Fruit fly (Drosophila melanogaster) whole organism, embryonic: ENCODE results near the gene Alp4.

Source experiments
- Antp ChIP-seq: fragments of 200-800 bp; sonication (Bioruptor generic); optimal IDR thresholded peaks from 3 replicates; lab custom pipeline; 2016; ENCODE audit warnings: missing biosample characterization, missing genetic modification characterization
- B-H1 ChIP-seq: fragments of 200-800 bp; sonication (Bioruptor generic); IDR thresholded peaks from 3 replicates; pipeline ENCODE4 v1.3.6; 2022; ENCODE audit warnings: missing biosample characterization, missing genetic modification characterization
- B-H2 ChIP-seq: fragments of 200-800 bp; sonication (Bioruptor generic); optimal IDR thresholded peaks from 2 replicates; lab custom pipeline; 2018; ENCODE audit warnings: missing biosample characterization, mild to moderate bottlenecking, missing genetic modification characterization
- CG11560 ChIP-seq: fragments of 200-800 bp; sonication (Bioruptor generic); IDR thresholded peaks from 3 replicates; pipeline ENCODE4 v1.3.6; 2022; ENCODE audit warnings: missing biosample characterization, missing genetic modification characterization
- CG12769 ChIP-seq: fragments of 200-800 bp; sonication (Bioruptor generic); optimal IDR thresholded peaks from 2 replicates; lab custom pipeline; 2019; ENCODE audit warnings: missing biosample characterization, mild to moderate bottlenecking, missing genetic modification characterization, moderate library complexity
- CG13775 ChIP-seq: fragments of 200-800 bp; sonication (Bioruptor generic); optimal IDR thresholded peaks from 3 replicates; lab custom pipeline; 2017; ENCODE audit warnings: missing biosample characterization, mild to moderate bottlenecking, missing genetic modification characterization
- CG14441 ChIP-seq: fragments of 200-800 bp; sonication (Bioruptor generic); IDR thresholded peaks from 2 replicates; pipeline ENCODE4 v1.3.6; 2022; ENCODE audit warnings: missing biosample characterization, missing genetic modification characterization
- CG14860 ChIP-seq: fragments of 200-800 bp; sonication (Bioruptor generic); IDR thresholded peaks from 3 replicates; pipeline ENCODE4 v1.3.6; 2022; ENCODE audit warnings: missing biosample characterization, missing genetic modification characterization; ENCODE audit not compliant: partially characterized antibody
- CG1603 ChIP-seq: fragments of 200-800 bp; sonication (Bioruptor generic); optimal IDR thresholded peaks from 2 replicates; lab custom pipeline; 2019; ENCODE audit warnings: missing biosample characterization, mild to moderate bottlenecking, missing genetic modification characterization, moderate library complexity
- CG16779 ChIP-seq: fragments of 200-800 bp; sonication (Bioruptor generic); IDR thresholded peaks from 2 replicates; pipeline ENCODE4 v1.3.6; 2022; ENCODE audit warnings: missing biosample characterization, missing genetic modification characterization
- CG16813 ChIP-seq: fragments of 200-800 bp; sonication (Bioruptor generic); IDR thresholded peaks from 3 replicates; pipeline ENCODE4 v1.3.6; 2022; ENCODE audit warnings: missing biosample characterization, missing genetic modification characterization; ENCODE audit not compliant: partially characterized antibody
- CG3065 ChIP-seq: fragments of 200-800 bp; sonication (Bioruptor generic); optimal IDR thresholded peaks from 2 replicates; lab custom pipeline; 2016; ENCODE audit warnings: missing biosample characterization, missing genetic modification characterization
- CG31224 ChIP-seq: fragments of 200-800 bp; sonication (Bioruptor generic); IDR thresholded peaks from 2 replicates; pipeline ENCODE4 v1.3.6; 2022; ENCODE audit warnings: missing biosample characterization, missing genetic modification characterization
- CG31365 ChIP-seq: fragments of 200-800 bp; sonication (Bioruptor generic); optimal IDR thresholded peaks from 2 replicates; lab custom pipeline; 2018; ENCODE audit warnings: missing biosample characterization, mild to moderate bottlenecking, missing genetic modification characterization
- CG3163 ChIP-seq: fragments of 200-800 bp; sonication (Bioruptor generic); optimal IDR thresholded peaks from 3 replicates; lab custom pipeline; 2016; ENCODE audit warnings: missing biosample characterization, missing genetic modification characterization
- CG8290 ChIP-seq, 3 experiments: fragments of 200-800 bp; sonication (Bioruptor generic); optimal IDR thresholded peaks; 2 replicates each; lab custom pipeline; 2016 to 2019; ENCODE audit warnings: missing biosample characterization in 3 of 3, missing genetic modification characterization in 3 of 3, mild to moderate bottlenecking in 2 of 3, moderate library complexity in 1 of 3
- CoRest ChIP-seq: fragments of 200-800 bp; sonication (Bioruptor generic); optimal IDR thresholded peaks from 3 replicates; lab custom pipeline; 2018; ENCODE audit warnings: missing biosample characterization, mild to moderate bottlenecking, missing genetic modification characterization, moderate library complexity
- D19B ChIP-seq: fragments of 200-800 bp; sonication (Bioruptor generic); optimal IDR thresholded peaks from 2 replicates; lab custom pipeline; 2017; ENCODE audit warnings: missing biosample characterization, mild to moderate bottlenecking, missing genetic modification characterization
- Drgx ChIP-seq: fragments of 200-800 bp; sonication (Bioruptor generic); IDR thresholded peaks from 2 replicates; pipeline ENCODE4 v1.3.6; 2022; ENCODE audit warnings: missing biosample characterization, missing genetic modification characterization
- Ets97D ChIP-seq: fragments of 200-800 bp; sonication (Bioruptor generic); optimal IDR thresholded peaks from 3 replicates; lab custom pipeline; 2016; ENCODE audit warnings: missing biosample characterization, missing genetic modification characterization
- Fer3 ChIP-seq: fragments of 200-800 bp; sonication (Bioruptor generic); optimal IDR thresholded peaks from 2 replicates; lab custom pipeline; 2018; ENCODE audit warnings: missing biosample characterization, mild to moderate bottlenecking, missing genetic modification characterization, moderate library complexity
- HmgD ChIP-seq: fragments of 200-800 bp; sonication (Bioruptor generic); optimal IDR thresholded peaks from 3 replicates; lab custom pipeline; 2016; ENCODE audit warnings: missing biosample characterization, missing genetic modification characterization
- HmgZ ChIP-seq: fragments of 200-800 bp; sonication (Bioruptor generic); optimal IDR thresholded peaks from 2 replicates; lab custom pipeline; 2018; ENCODE audit warnings: missing biosample characterization, mild to moderate bottlenecking, missing genetic modification characterization
- Med ChIP-seq: fragments of 200-800 bp; sonication (Bioruptor generic); peaks from one replicate; lab custom pipeline; 2016; ENCODE audit warnings: missing biosample characterization, missing genetic modification characterization, mild to moderate bottlenecking, inconsistent platforms, moderate library complexity
- Myb ChIP-seq: fragments of 200-800 bp; sonication (Bioruptor generic); optimal IDR thresholded peaks from 2 replicates; lab custom pipeline; 2016; ENCODE audit warnings: missing biosample characterization, missing genetic modification characterization
- NFAT ChIP-seq: fragments of 200-800 bp; sonication (Bioruptor generic); IDR thresholded peaks from 2 replicates; pipeline ENCODE4 v1.3.6; 2022; ENCODE audit warnings: missing biosample characterization, missing genetic modification characterization
- NfI ChIP-seq: fragments of 200-800 bp; sonication (Bioruptor generic); optimal IDR thresholded peaks from 3 replicates; lab custom pipeline; 2018; ENCODE audit warnings: missing biosample characterization, mild to moderate bottlenecking, missing genetic modification characterization, moderate library complexity
- Rfx ChIP-seq: fragments of 200-800 bp; sonication (Bioruptor generic); IDR thresholded peaks from 2 replicates; pipeline ENCODE4 v1.3.6; 2022; ENCODE audit warnings: missing biosample characterization, missing genetic modification characterization
- amos ChIP-seq: fragments of 200-800 bp; sonication (Bioruptor generic); IDR thresholded peaks from 2 replicates; pipeline ENCODE4 v1.3.6; 2022; ENCODE audit warnings: missing biosample characterization, missing genetic modification characterization; ENCODE audit not compliant: partially characterized antibody
- ato ChIP-seq: fragments of 200-800 bp; sonication (Bioruptor generic); IDR thresholded peaks from 2 replicates; pipeline ENCODE4 v1.3.6; 2022; ENCODE audit warnings: missing biosample characterization, missing genetic modification characterization; ENCODE audit not compliant: partially characterized antibody
- chif ChIP-seq, 2 experiments: fragments of 200-800 bp; sonication (Bioruptor generic); optimal IDR thresholded peaks; 3 replicates each; lab custom pipeline; 2016; ENCODE audit warnings: missing biosample characterization in 2 of 2, missing genetic modification characterization in 2 of 2
- chn ChIP-seq: fragments of 200-800 bp; sonication (Bioruptor generic); optimal IDR thresholded peaks from 2 replicates; lab custom pipeline; 2016; ENCODE audit warnings: missing biosample characterization, missing genetic modification characterization
- ci ChIP-seq: fragments of 200-800 bp; sonication (Bioruptor generic); IDR thresholded peaks from 3 replicates; pipeline ENCODE4 v1.3.6; 2022; ENCODE audit warnings: missing biosample characterization, missing genetic modification characterization
- crol ChIP-seq: fragments of 200-800 bp; sonication (Bioruptor generic); IDR thresholded peaks from 2 replicates; pipeline ENCODE4 v1.3.6; 2022; ENCODE audit warnings: missing biosample characterization, missing genetic modification characterization
- cwo ChIP-seq: fragments of 200-800 bp; sonication (Bioruptor generic); optimal IDR thresholded peaks from 3 replicates; lab custom pipeline; 2017; ENCODE audit warnings: missing biosample characterization, missing genetic modification characterization, mild to moderate bottlenecking, moderate library complexity, missing genetic modification reagents
- dm ChIP-seq: fragments of 200-800 bp; sonication (Bioruptor generic); optimal IDR thresholded peaks from 3 replicates; lab custom pipeline; 2016; ENCODE audit warnings: missing biosample characterization, missing genetic modification characterization
- dmrt11E ChIP-seq: fragments of 200-800 bp; sonication (Bioruptor generic); optimal IDR thresholded peaks from 3 replicates; lab custom pipeline; 2018; ENCODE audit warnings: missing biosample characterization, mild to moderate bottlenecking, missing genetic modification characterization, moderate library complexity
- dpn ChIP-seq, 2 experiments: fragments of 200-800 bp; sonication (Bioruptor generic); optimal IDR thresholded peaks; 3 replicates each; lab custom pipeline; 2016; ENCODE audit warnings: missing biosample characterization in 2 of 2, missing genetic modification characterization in 2 of 2
- dysf ChIP-seq: fragments of 200-800 bp; sonication (Bioruptor generic); IDR thresholded peaks from 3 replicates; pipeline ENCODE4 v1.3.6; 2022; ENCODE audit warnings: missing biosample characterization, missing genetic modification characterization
- exex ChIP-seq: fragments of 200-800 bp; sonication (Bioruptor generic); optimal IDR thresholded peaks from 4 replicates; lab custom pipeline; 2018; ENCODE audit warnings: missing biosample characterization, mild to moderate bottlenecking, missing genetic modification characterization, moderate library complexity
- insv ChIP-seq, 2 experiments: fragments of 200-800 bp; sonication (Bioruptor generic); optimal IDR thresholded peaks; 3 replicates each; lab custom pipeline; 2016 to 2018; ENCODE audit warnings: missing biosample characterization in 2 of 2, missing genetic modification characterization in 2 of 2
- ken ChIP-seq: fragments of 200-800 bp; sonication (Bioruptor generic); IDR thresholded peaks from 3 replicates; pipeline ENCODE4 v1.3.6; 2022; ENCODE audit warnings: missing biosample characterization, missing genetic modification characterization
- lilli ChIP-seq: fragments of 200-800 bp; sonication (Bioruptor generic); optimal IDR thresholded peaks from 3 replicates; lab custom pipeline; 2016; ENCODE audit warnings: missing biosample characterization, missing genetic modification characterization
- nmo ChIP-seq: fragments of 200-800 bp; sonication (Bioruptor generic); optimal IDR thresholded peaks from 2 replicates; lab custom pipeline; 2018; ENCODE audit warnings: missing biosample characterization, mild to moderate bottlenecking, missing genetic modification characterization, moderate library complexity
- otp ChIP-seq: fragments of 200-800 bp; sonication (Bioruptor generic); IDR thresholded peaks from 3 replicates; pipeline ENCODE4, ENCODE4 v1.3.6; 2022; ENCODE audit warnings: missing biosample characterization, missing genetic modification characterization
- pb ChIP-seq: fragments of 200-800 bp; sonication (Bioruptor generic); optimal IDR thresholded peaks from 3 replicates; lab custom pipeline; 2016; ENCODE audit warnings: missing biosample characterization, missing genetic modification characterization
- slbo ChIP-seq: fragments of 200-800 bp; sonication (Bioruptor generic); IDR thresholded peaks from 2 replicates; pipeline ENCODE4 v1.3.6; 2022; ENCODE audit warnings: missing biosample characterization, missing genetic modification characterization
- sr ChIP-seq: fragments of 200-800 bp; sonication (Bioruptor generic); IDR thresholded peaks from 3 replicates; pipeline ENCODE4 v1.3.6; 2022; ENCODE audit warnings: missing biosample characterization, missing genetic modification characterization
- trem ChIP-seq: fragments of 200-800 bp; optimal IDR thresholded peaks from 3 replicates; lab custom pipeline; 2019; ENCODE audit warnings: missing biosample characterization, mild to moderate bottlenecking, missing genetic modification characterization, moderate library complexity
- zfh1 ChIP-seq: fragments of 200-800 bp; sonication (Bioruptor generic); IDR thresholded peaks from 3 replicates; pipeline ENCODE4 v1.3.6; 2022; ENCODE audit warnings: missing biosample characterization, missing genetic modification characterization

Alp4 gene

DNA sequence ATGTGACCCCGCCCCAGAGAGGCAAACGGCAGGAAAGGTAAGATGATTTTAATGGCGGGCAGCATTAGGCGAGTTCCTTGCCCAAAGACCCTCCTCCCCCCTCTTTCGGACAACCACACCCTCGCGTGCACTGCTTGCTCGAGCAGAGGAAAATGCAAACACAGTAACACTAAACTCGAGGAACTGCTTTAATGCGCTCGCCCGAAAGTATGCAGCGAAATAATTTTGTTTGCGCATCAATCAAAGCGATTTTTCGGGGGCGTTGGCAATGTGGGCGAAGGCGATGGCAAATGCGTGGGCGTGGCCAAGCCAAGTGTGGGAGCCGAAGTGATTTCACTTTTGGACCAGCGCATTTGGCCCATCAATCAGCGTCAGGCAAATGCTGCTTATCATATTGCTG, 37.7 kb downstream of the Alp4 start (continued):
- TF ChIP-seq CG14860 (GFP tag; lab: Robert Waterston, UW) (0 out of 3 replicates have a peak, but pooled peaks have one; percentile 35), Ets97D (GFP tag; lab: Kevin White, UChicago) (peak; percentile 65), pb (GFP tag; lab: Kevin White, UChicago) (peak; percentile 4), ken (GFP tag; lab: Robert Waterston, UW) (peak; percentile 66; the same call in 1 of the 3 replicates), dm (GFP tag; lab: Kevin White, UChicago) (peak; percentile 18), dmrt11E (tag; lab: Kevin White, UChicago) (peak; percentile 7), D19B (GFP tag; lab: Kevin White, UChicago) (no peak), CG11560 (tag; lab: Robert Waterston, UW) (no peak), CG14441 (GFP tag; lab: Robert Waterston, UW) (no peak), Drgx (GFP tag; lab: Robert Waterston, UW) (no peak), trem (peak; percentile 4), dpn (GFP tag; optimal IDR thresholded peaks at IDR 0.05; lab: Kevin White, UChicago) (peak in 1 of 2 experiments; percentile 1), chif (GFP tag; optimal IDR thresholded peaks at IDR 0.05; lab: Kevin White, UChicago) (peak in 1 of 2 experiments; percentile 33), B-H2 (no peak), CG31365 (tag; lab: Kevin White, UChicago) (peak; percentile 96), CG8290 (GFP tag; optimal IDR thresholded peaks at IDR 0.05; lab: Kevin White, UChicago) (peak; percentile 57), CG8290 (tag; optimal IDR thresholded peaks at IDR 0.05; lab: Kevin White, UChicago) (peak; percentile 58 to 78), CG31224 (GFP tag; lab: Robert Waterston, UW) (no peak), HmgD (GFP tag; lab: Kevin White, UChicago) (peak; percentile 58), CoRest (tag; lab: Kevin White, UChicago) (peak; percentile 47), sr (GFP tag; lab: Robert Waterston, UW) (peak; percentile 89), B-H1 (no peak), dysf (GFP tag; lab: Robert Waterston, UW) (0 out of 3 replicates have a peak, but pooled peaks have one; percentile 23), CG12769 (tag; lab: Kevin White, UChicago) (no peak), CG1603 (peak; percentile 50), ci (GFP tag; lab: Robert Waterston, UW) (0 out of 3 replicates have a peak, but pooled peaks have one; percentile 57), cwo (GFP tag; lab: Kevin White, UChicago) (no peak), CG3163 (peak; percentile 5), Myb (peak; percentile 14), Rfx (peak; percentile 35; the same call in 1 of the 2 replicates), exex (no peak), Antp (GFP tag; lab: Kevin White, UChicago) (peak; percentile 17), CG3065 (GFP tag; lab: Kevin White, UChicago) (peak; percentile 98), slbo (GFP tag; lab: Robert Waterston, UW) (peak; percentile 20; the same call in 1 of the 2 replicates), CG13775 (peak; percentile 41), Med (GFP tag; lab: Kevin White, UChicago) (peak; percentile 82), Fer3 (no peak), CG16813 (GFP tag; lab: Robert Waterston, UW) (0 out of 3 replicates have a peak, but pooled peaks have one; percentile 33), zfh1 (GFP tag; lab: Robert Waterston, UW) (0 out of 3 replicates have a peak, but pooled peaks have one; percentile 33), ato (peak; percentile 45; the same call in 1 of the 2 replicates), NfI (peak; percentile 31), NFAT (0 out of 2 replicates have a peak, but pooled peaks have one; percentile 5), chn (GFP tag; lab: Kevin White, UChicago) (peak; percentile 68), lilli (GFP tag; lab: Kevin White, UChicago) (no peak), crol (GFP tag; lab: Robert Waterston, UW) (peak; percentile 98), insv (GFP tag; optimal IDR thresholded peaks at IDR 0.05; lab: Kevin White, UChicago) (no peak), otp (GFP tag; lab: Robert Waterston, UW) (no peak), HmgZ (tag; lab: Kevin White, UChicago) (peak; percentile 55), nmo (GFP tag; lab: Kevin White, UChicago) (peak; percentile 37), CG16779 (GFP tag; lab: Robert Waterston, UW) (no peak), amos (GFP tag; lab: Robert Waterston, UW) (peak; percentile 29; the same call in 1 of the 2 replicates)
